Fruit fly (Drosophila melanogaster) whole organism, prepupa: Measurements from ENCODE around the gene CG32379.

Source experiments
- Blimp-1 ChIP-seq: fragments of 200-800 bp; sonication (Bioruptor generic); optimal IDR thresholded peaks from 3 replicates; lab custom pipeline; 2017; ENCODE audit warnings: missing biosample characterization, missing genetic modification characterization, mild to moderate bottlenecking, moderate library complexity, missing genetic modification reagents
- CG10631 ChIP-seq: fragments of 200-800 bp; sonication (Bioruptor generic); optimal IDR thresholded peaks from 2 replicates; lab custom pipeline; 2016; ENCODE audit warnings: missing biosample characterization, missing genetic modification characterization
- CG11902 ChIP-seq: fragments of 200-800 bp; sonication (Bioruptor generic); optimal IDR thresholded peaks from 3 replicates; lab custom pipeline; 2016; ENCODE audit warnings: missing biosample characterization, missing genetic modification characterization
- CG1621 ChIP-seq: fragments of 200-800 bp; sonication (Bioruptor generic); optimal IDR thresholded peaks from 3 replicates; lab custom pipeline; 2018; ENCODE audit warnings: missing biosample characterization, mild to moderate bottlenecking, missing genetic modification characterization
- CG16779 ChIP-seq: fragments of 200-800 bp; sonication (Bioruptor generic); optimal IDR thresholded peaks from 3 replicates; lab custom pipeline; 2017; ENCODE audit warnings: missing biosample characterization, mild to moderate bottlenecking, missing genetic modification characterization
- CG3032 ChIP-seq: fragments of 200-800 bp; optimal IDR thresholded peaks from 2 replicates; lab custom pipeline; 2019; ENCODE audit warnings: missing biosample characterization, mild to moderate bottlenecking, missing genetic modification characterization, moderate library complexity
- CG31627 ChIP-seq: fragments of 200-800 bp; sonication (Bioruptor generic); optimal IDR thresholded peaks from 3 replicates; lab custom pipeline; 2016; ENCODE audit warnings: missing biosample characterization, missing genetic modification characterization
- CG32006 ChIP-seq: fragments of 200-800 bp; sonication (Bioruptor generic); optimal IDR thresholded peaks from 3 replicates; lab custom pipeline; 2017; ENCODE audit warnings: missing biosample characterization, mild to moderate bottlenecking, missing genetic modification characterization
- CG3919 ChIP-seq: fragments of 200-800 bp; sonication (Bioruptor generic); optimal IDR thresholded peaks from 3 replicates; lab custom pipeline; 2016; ENCODE audit warnings: missing biosample characterization, missing genetic modification characterization
- CG4318 ChIP-seq: fragments of 200-800 bp; sonication (Bioruptor generic); optimal IDR thresholded peaks from 3 replicates; lab custom pipeline; 2017; ENCODE audit warnings: missing biosample characterization, mild to moderate bottlenecking, missing genetic modification characterization
- CG6163 ChIP-seq: fragments of 200-800 bp; sonication (Bioruptor generic); IDR thresholded peaks from 3 replicates; pipeline ENCODE4 v1.3.6; 2022; ENCODE audit warnings: missing biosample characterization, missing genetic modification characterization
- CG6792 ChIP-seq: fragments of 200-800 bp; sonication (Bioruptor generic); optimal IDR thresholded peaks from 3 replicates; lab custom pipeline; 2016; ENCODE audit warnings: missing biosample characterization, missing genetic modification characterization
- CG6854 ChIP-seq: fragments of 200-800 bp; sonication (Bioruptor generic); optimal IDR thresholded peaks from 2 replicates; lab custom pipeline; 2017; ENCODE audit warnings: missing biosample characterization, mild to moderate bottlenecking, missing genetic modification characterization
- CG7368 ChIP-seq: fragments of 200-800 bp; sonication (Bioruptor generic); optimal IDR thresholded peaks from 3 replicates; lab custom pipeline; 2016; ENCODE audit warnings: missing biosample characterization, missing genetic modification characterization
- CG9139 ChIP-seq: fragments of 200-800 bp; sonication (Bioruptor generic); optimal IDR thresholded peaks from 3 replicates; lab custom pipeline; 2017; ENCODE audit warnings: missing biosample characterization, mild to moderate bottlenecking, missing genetic modification characterization
- Eip75B ChIP-seq: fragments of 200-800 bp; sonication (Bioruptor generic); optimal IDR thresholded peaks from 3 replicates; lab custom pipeline; 2016; ENCODE audit warnings: missing biosample characterization, missing genetic modification characterization
- Eip78C ChIP-seq: fragments of 200-800 bp; sonication (Bioruptor generic); peaks from one replicate; lab custom pipeline; 2016; ENCODE audit warnings: missing biosample characterization, missing genetic modification characterization
- Eip93F ChIP-seq: fragments of 200-800 bp; sonication (Bioruptor generic); optimal IDR thresholded peaks from 2 replicates; lab custom pipeline; 2016; ENCODE audit warnings: missing biosample characterization, mild to moderate bottlenecking, missing genetic modification characterization
- Gug ChIP-seq: fragments of 200-800 bp; sonication (Bioruptor generic); IDR thresholded peaks from 2 replicates; pipeline ENCODE4 v1.3.6; 2022; ENCODE audit warnings: missing biosample characterization, missing genetic modification characterization
- Met ChIP-seq: fragments of 200-800 bp; sonication (Bioruptor generic); optimal IDR thresholded peaks from 3 replicates; lab custom pipeline; 2016; ENCODE audit warnings: missing biosample characterization, missing genetic modification characterization
- OdsH ChIP-seq: fragments of 200-800 bp; sonication (Bioruptor generic); optimal IDR thresholded peaks from 3 replicates; lab custom pipeline; 2016; ENCODE audit warnings: missing biosample characterization, missing genetic modification characterization
- Sox14 ChIP-seq: fragments of 200-800 bp; sonication (Bioruptor generic); optimal IDR thresholded peaks from 3 replicates; lab custom pipeline; 2016; ENCODE audit warnings: missing biosample characterization, missing genetic modification characterization
- Sox15 ChIP-seq: fragments of 200-800 bp; sonication (Bioruptor generic); optimal IDR thresholded peaks from 3 replicates; lab custom pipeline; 2016; ENCODE audit warnings: missing biosample characterization, missing genetic modification characterization
- acj6 ChIP-seq: fragments of 200-800 bp; sonication (Bioruptor generic); optimal IDR thresholded peaks from 3 replicates; lab custom pipeline; 2016; ENCODE audit warnings: missing biosample characterization, missing genetic modification characterization
- cyc ChIP-seq: fragments of 200-800 bp; sonication (Bioruptor generic); optimal IDR thresholded peaks from 3 replicates; lab custom pipeline; 2016; ENCODE audit warnings: missing biosample characterization, missing genetic modification characterization
- dsx ChIP-seq: fragments of 200-800 bp; optimal IDR thresholded peaks from 3 replicates; lab custom pipeline; 2019; ENCODE audit warnings: missing biosample characterization, mild to moderate bottlenecking, missing genetic modification characterization, moderate library complexity; ENCODE audit not compliant: poor library complexity, severe bottlenecking
- eg ChIP-seq: fragments of 200-800 bp; sonication (Bioruptor generic); IDR thresholded peaks from 3 replicates; pipeline ENCODE4 v1.3.6; 2022; ENCODE audit warnings: missing biosample characterization, missing genetic modification characterization
- esn ChIP-seq: fragments of 200-800 bp; sonication (Bioruptor generic); optimal IDR thresholded peaks from 2 replicates; lab custom pipeline; 2016; ENCODE audit warnings: missing biosample characterization, mild to moderate bottlenecking, missing genetic modification characterization, moderate library complexity
- fkh ChIP-seq: fragments of 200-800 bp; sonication (Bioruptor generic); optimal IDR thresholded peaks from 3 replicates; lab custom pipeline; 2017; ENCODE audit warnings: missing biosample characterization, mild to moderate bottlenecking, missing genetic modification characterization, moderate library complexity
- lz ChIP-seq: fragments of 200-800 bp; sonication (Bioruptor generic); optimal IDR thresholded peaks from 3 replicates; lab custom pipeline; 2016; ENCODE audit warnings: missing biosample characterization, missing genetic modification characterization
- net ChIP-seq: fragments of 200-800 bp; sonication (Bioruptor generic); optimal IDR thresholded peaks from 3 replicates; lab custom pipeline; 2016; ENCODE audit warnings: missing biosample characterization, missing genetic modification characterization
- salr ChIP-seq, 2 experiments: fragments of 200-800 bp; sonication (Bioruptor generic); optimal IDR thresholded peaks; 3 replicates each; lab custom pipeline; 2016 to 2018; ENCODE audit warnings: missing biosample characterization in 2 of 2, missing genetic modification characterization in 2 of 2, mild to moderate bottlenecking in 1 of 2
- ss ChIP-seq, 2 experiments: fragments of 200-800 bp; sonication (Bioruptor generic); optimal IDR thresholded peaks; 2 replicates in 1 of 2; 3 replicates in 1 of 2; lab custom pipeline; 2017 to 2018; ENCODE audit warnings: mild to moderate bottlenecking in 2 of 2, missing biosample characterization in 2 of 2, missing genetic modification characterization in 2 of 2, moderate library complexity in 1 of 2
- topi ChIP-seq: fragments of 200-800 bp; sonication (Bioruptor generic); optimal IDR thresholded peaks from 3 replicates; lab custom pipeline; 2016; ENCODE audit warnings: missing biosample characterization, missing genetic modification characterization

Gene CG32379

dm6 chr3L:7347984-7348631, 48.0 kb upstream of the CG32379 start, which contains the start of the genes Srp19 and qm (continued):
- TF ChIP-seq Eip93F (GFP tag; lab: Kevin White, UChicago) (peak; percentile 63), Sox14 (peak; percentile 41), acj6 (GFP tag; lab: Kevin White, UChicago) (no peak), lz (GFP tag; lab: Kevin White, UChicago) (peak; percentile 66), esn (GFP tag; lab: Kevin White, UChicago) (peak; percentile 66), CG31627 (GFP tag; lab: Kevin White, UChicago) (peak; percentile 50), CG1621 (tag; lab: Kevin White, UChicago) (peak; percentile 35), Eip75B (peak; percentile 54), CG32006 (GFP tag; lab: Kevin White, UChicago) (peak; percentile 15), Sox15 (GFP tag; lab: Kevin White, UChicago) (no peak), topi (GFP tag; lab: Kevin White, UChicago) (peak; percentile 38), CG11902 (GFP tag; lab: Kevin White, UChicago) (no peak), cyc (GFP tag; lab: Kevin White, UChicago) (peak; percentile 23), Met (GFP tag; lab: Kevin White, UChicago) (no peak), ss (GFP tag; optimal IDR thresholded peaks at IDR 0.05; lab: Kevin White, UChicago) (peak; percentile 67 to 90), Blimp-1 (GFP tag; lab: Kevin White, UChicago) (no peak), salr (GFP tag; optimal IDR thresholded peaks at IDR 0.05; lab: Kevin White, UChicago) (no peak), CG16779 (tag; lab: Kevin White, UChicago) (no peak)

DNA sequence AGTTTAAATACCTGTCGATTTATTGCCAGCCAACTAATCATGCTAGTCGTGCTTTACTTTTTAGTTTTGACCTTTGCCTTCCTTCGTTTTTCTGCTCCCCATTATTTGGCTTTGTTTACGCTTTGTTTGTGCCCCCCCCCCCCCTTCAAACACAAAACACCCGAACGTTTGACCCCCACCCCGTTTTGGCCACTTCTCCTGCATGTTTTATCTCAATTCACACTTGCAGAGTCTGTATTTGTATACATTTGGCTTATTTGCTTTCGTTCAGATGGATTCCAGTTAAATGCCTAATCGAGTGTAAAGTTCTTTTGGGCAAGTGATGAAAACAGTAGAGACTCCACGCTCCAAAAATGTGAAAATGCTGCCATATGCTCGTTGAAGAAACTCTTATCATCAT, 46.8 kb upstream of the CG32379 start:
- TF ChIP-seq CG9139 (GFP tag; lab: Kevin White, UChicago) (no peak), eg (GFP tag; lab: Robert Waterston, UW) (no peak), CG6854 (no peak), fkh (GFP tag; lab: Kevin White, UChicago) (peak; percentile 79)

DNA sequence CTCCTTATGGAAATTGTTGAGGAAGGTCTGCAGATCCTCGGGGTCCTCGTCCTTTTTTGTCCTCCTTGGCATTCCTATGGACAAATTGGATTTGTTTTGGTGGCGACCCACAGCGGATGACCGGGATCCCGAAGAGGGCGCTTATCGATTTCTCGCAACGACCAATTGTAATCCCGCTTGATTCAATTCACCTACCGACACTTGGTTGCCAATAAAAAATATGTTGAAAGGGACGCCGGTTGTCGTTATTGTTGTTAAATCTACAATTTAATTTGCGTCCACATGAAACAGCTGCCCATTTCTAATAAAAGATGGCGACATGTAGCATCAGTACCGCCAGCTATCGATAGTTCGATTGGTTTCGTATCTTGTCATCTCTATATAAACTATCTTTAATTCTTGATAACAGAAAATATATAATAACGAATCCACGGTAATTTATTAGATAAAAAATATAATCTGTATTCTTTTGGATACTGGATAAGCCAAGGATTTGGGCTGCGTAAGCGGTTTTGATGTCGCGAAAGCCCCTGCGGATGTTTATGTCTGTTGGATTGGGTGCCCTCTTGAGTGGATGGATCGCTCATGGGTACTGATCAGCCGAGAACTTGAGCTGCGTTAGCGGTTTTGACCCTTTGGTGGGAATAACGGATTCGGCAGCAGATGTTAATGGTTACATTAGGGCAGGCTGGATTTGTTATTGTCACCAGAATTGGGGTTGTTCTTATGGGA, 39.6 kb upstream of the CG32379 start, which contains the start of gene CTCF:
Gene CTCF (minus strand): TSS at position 328 of the 732 bp plus-strand sequence.
- TF ChIP-seq OdsH (GFP tag; lab: Kevin White, UChicago) (no peak), CG6792 (GFP tag; lab: Kevin White, UChicago) (no peak), CG6163 (GFP tag; lab: Robert Waterston, UW) (no peak), lz (GFP tag; lab: Kevin White, UChicago) (peak; percentile 58), ss (GFP tag; optimal IDR thresholded peaks at IDR 0.05; lab: Kevin White, UChicago) (peak in 1 of 2 experiments; percentile 1), CG3919 (GFP tag; lab: Kevin White, UChicago) (peak; percentile 44), CG10631 (GFP tag; lab: Kevin White, UChicago) (peak; percentile 1), esn (GFP tag; lab: Kevin White, UChicago) (peak; percentile 67), dsx (no peak), CG7368 (GFP tag; lab: Kevin White, UChicago) (peak; percentile 10), CG6854 (no peak), Gug (GFP tag; lab: Robert Waterston, UW) (no peak), net (GFP tag; lab: Kevin White, UChicago) (peak; percentile 6), Eip78C (GFP tag; lab: Kevin White, UChicago) (peak; percentile 71), CG4318 (GFP tag; lab: Kevin White, UChicago) (no peak), topi (GFP tag; lab: Kevin White, UChicago) (peak; percentile 36), Sox14 (peak; percentile 44), CG1621 (tag; lab: Kevin White, UChicago) (peak; percentile 24), CG3032 (tag; lab: Kevin White, UChicago) (peak; percentile 56), cyc (GFP tag; lab: Kevin White, UChicago) (peak; percentile 38), CG31627 (GFP tag; lab: Kevin White, UChicago) (peak; percentile 43)
